Worm (Caenorhabditis elegans) whole organism, early embryonic: ENCODE data around the gene dct-18.

Experiments used
- ama-1 ChIP-seq: fragments of 150-350 bp; optimal IDR thresholded peaks from 2 replicates; lab custom pipeline; 2014
- ceh-13 ChIP-seq: fragments of 200-800 bp; sonication (Bioruptor generic); optimal IDR thresholded peaks from 2 replicates; lab custom pipeline; 2018; ENCODE audit warnings: mild to moderate bottlenecking, missing genetic modification characterization, missing compliant biosample characterization
- flt-1 ChIP-seq: fragments of 200-800 bp; sonication (Bioruptor generic); IDR thresholded peaks from 2 replicates; pipeline ENCODE4 v1.3.6; 2022; ENCODE audit warnings: missing genetic modification characterization, missing compliant biosample characterization
- hmg-4 ChIP-seq: fragments of 200-800 bp; sonication (Bioruptor generic); optimal IDR thresholded peaks from 2 replicates; lab custom pipeline; 2018; ENCODE audit warnings: mild to moderate bottlenecking, missing genetic modification characterization, missing compliant biosample characterization
- hnd-1 ChIP-seq: sonication (generic microtip); optimal IDR thresholded peaks from 2 replicates; lab custom pipeline; 2016; ENCODE audit warnings: missing genetic modification characterization, missing compliant biosample characterization

DNA sequence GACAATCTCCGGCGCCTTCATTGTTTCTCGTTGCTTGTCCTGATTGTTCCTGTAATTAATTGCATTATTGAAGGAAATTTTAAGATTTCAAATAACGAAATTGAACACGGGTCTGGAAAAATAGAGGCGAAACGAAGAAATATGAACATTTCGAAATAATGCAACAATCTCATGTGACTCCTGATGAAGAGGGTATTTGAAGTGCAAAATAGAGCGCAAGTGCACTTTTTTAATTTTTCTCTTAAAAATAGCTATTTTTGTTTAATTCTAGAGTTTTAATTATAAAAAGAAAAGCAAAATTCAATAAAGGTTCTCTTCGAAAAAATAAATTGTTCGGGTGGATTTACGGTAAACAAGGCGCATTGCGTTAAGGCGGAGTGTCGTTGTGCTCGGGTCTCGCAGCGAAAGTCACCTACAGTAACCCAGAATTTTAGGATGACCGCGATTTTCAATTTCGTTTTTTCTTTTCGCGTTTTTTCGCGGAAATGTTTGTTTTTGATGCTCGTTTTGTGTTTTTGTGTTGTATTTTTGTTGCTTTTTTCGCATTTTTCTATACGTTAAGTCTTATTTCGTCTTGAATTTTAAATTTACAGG is 12.6 kb upstream of the dct-18 start, which contains the start of the genes F58G1.2 and wago-4:
- TF ChIP-seq flt-1 = no peak
- no peak for TF ChIP-seq ama-1 (lab: Kevin White, UChicago)
- TF ChIP-seq hnd-1 (tag; lab: Kevin White, UChicago) = no peak
- TF ChIP-seq hmg-4 (GFP tag; lab: Kevin White, UChicago) = no peak
- TF ChIP-seq ceh-13 (GFP tag; lab: Kevin White, UChicago) = no peak
